Worm (Caenorhabditis elegans) whole organism, late embryonic: ENCODE data around the gene F58F9.9.

Experiments used
- F13H6.1 ChIP-seq: sonication (generic microtip); optimal IDR thresholded peaks from 2 replicates; lab custom pipeline; 2016; ENCODE audit warnings: missing genetic modification characterization, missing compliant biosample characterization
- K02D7.2 ChIP-seq: sonication (generic microtip); optimal IDR thresholded peaks from 2 replicates; lab custom pipeline; 2017; ENCODE audit warnings: mild to moderate bottlenecking, missing genetic modification characterization, missing compliant biosample characterization
- K09A11.1 ChIP-seq: sonication (generic microtip); optimal IDR thresholded peaks from 2 replicates; lab custom pipeline; 2017; ENCODE audit warnings: antibody characterized with exemption, mild to moderate bottlenecking, missing genetic modification characterization, missing compliant biosample characterization; ENCODE audit not compliant: insufficient read depth
- ceh-22 ChIP-seq: sonication (generic microtip); optimal IDR thresholded peaks from 2 replicates; lab custom pipeline; 2017; ENCODE audit warnings: missing biosample characterization, missing genetic modification characterization
- ceh-24 ChIP-seq: sonication (generic microtip); optimal IDR thresholded peaks from 2 replicates; lab custom pipeline; 2016; ENCODE audit warnings: mild to moderate bottlenecking, missing genetic modification characterization, missing compliant biosample characterization
- ceh-31 ChIP-seq: sonication (generic microtip); optimal IDR thresholded peaks from 2 replicates; lab custom pipeline; 2016; ENCODE audit warnings: missing genetic modification characterization, missing compliant biosample characterization
- ceh-6 ChIP-seq: fragments of 200-800 bp; sonication (Bioruptor generic); optimal IDR thresholded peaks from 2 replicates; lab custom pipeline; 2018; ENCODE audit warnings: mild to moderate bottlenecking, missing genetic modification characterization, missing compliant biosample characterization
- dmd-4 ChIP-seq: sonication (generic microtip); optimal IDR thresholded peaks from 2 replicates; lab custom pipeline; 2016; ENCODE audit warnings: borderline replicate concordance, missing genetic modification characterization, missing compliant biosample characterization
- dve-1 ChIP-seq: sonication (generic microtip); optimal IDR thresholded peaks from 2 replicates; lab custom pipeline; 2017; ENCODE audit warnings: antibody characterized with exemption, mild to moderate bottlenecking, missing genetic modification characterization, missing compliant biosample characterization
- elt-2 ChIP-seq: sonication (generic microtip); optimal IDR thresholded peaks from 2 replicates; lab custom pipeline; 2016; ENCODE audit warnings: missing genetic modification reagents, missing genetic modification characterization, missing compliant biosample characterization
- ets-4 ChIP-seq: sonication (generic microtip); optimal IDR thresholded peaks from 2 replicates; lab custom pipeline; 2016; ENCODE audit warnings: missing genetic modification characterization, missing compliant biosample characterization
- eyg-1 ChIP-seq: sonication (generic microtip); optimal IDR thresholded peaks from 2 replicates; lab custom pipeline; 2016; ENCODE audit warnings: missing genotype, missing genetic modification characterization, missing compliant biosample characterization
- fkh-6 ChIP-seq: sonication (generic microtip); optimal IDR thresholded peaks from 2 replicates; lab custom pipeline; 2016; ENCODE audit warnings: missing genetic modification characterization, missing compliant biosample characterization
- lim-6 ChIP-seq: sonication (generic microtip); optimal IDR thresholded peaks from 2 replicates; lab custom pipeline; 2016; ENCODE audit warnings: missing genetic modification characterization, missing compliant biosample characterization
- lin-11 ChIP-seq: fragments of 200-800 bp; sonication (Bioruptor generic); optimal IDR thresholded peaks from 2 replicates; lab custom pipeline; 2018; ENCODE audit warnings: mild to moderate bottlenecking, missing genetic modification characterization, missing compliant biosample characterization
- madf-2 ChIP-seq: sonication (generic microtip); optimal IDR thresholded peaks from 2 replicates; lab custom pipeline; 2017; ENCODE audit warnings: missing genetic modification characterization, missing compliant biosample characterization
- mec-3 ChIP-seq: sonication (generic microtip); optimal IDR thresholded peaks from 2 replicates; lab custom pipeline; 2016; ENCODE audit warnings: borderline replicate concordance, missing genetic modification characterization, missing compliant biosample characterization
- nfya-1 ChIP-seq: sonication (generic microtip); optimal IDR thresholded peaks from 2 replicates; lab custom pipeline; 2017; ENCODE audit warnings: missing genetic modification characterization, mild to moderate bottlenecking, missing compliant biosample characterization, antibody characterized with exemption, moderate library complexity
- nhr-11 ChIP-seq: fragments of 150-350 bp; optimal IDR thresholded peaks from 2 replicates; lab custom pipeline; 2014; ENCODE audit warnings: missing biosample characterization, missing genetic modification characterization
- odd-2 ChIP-seq: sonication (generic microtip); optimal IDR thresholded peaks from 2 replicates; lab custom pipeline; 2017; ENCODE audit warnings: antibody characterized with exemption, mild to moderate bottlenecking, missing genetic modification characterization, missing compliant biosample characterization
- pag-3 ChIP-seq: sonication (generic microtip); optimal IDR thresholded peaks from 2 replicates; lab custom pipeline; 2016; ENCODE audit warnings: missing compliant biosample characterization, missing genetic modification characterization, borderline replicate concordance
- pat-9 ChIP-seq: fragments of 200-800 bp; sonication (Bioruptor generic); optimal IDR thresholded peaks from 2 replicates; lab custom pipeline; 2018; ENCODE audit warnings: mild to moderate bottlenecking, missing genetic modification characterization, moderate library complexity, missing compliant biosample characterization
- pha-2 ChIP-seq: sonication (generic microtip); optimal IDR thresholded peaks from 2 replicates; lab custom pipeline; 2017; ENCODE audit warnings: mild to moderate bottlenecking, missing genetic modification characterization, missing compliant biosample characterization
- ref-2 ChIP-seq: sonication (generic microtip); optimal IDR thresholded peaks from 2 replicates; lab custom pipeline; 2016; ENCODE audit warnings: missing genetic modification characterization, missing compliant biosample characterization
- rnt-1 ChIP-seq: sonication (generic microtip); optimal IDR thresholded peaks from 2 replicates; lab custom pipeline; 2016; ENCODE audit warnings: missing genetic modification characterization, missing compliant biosample characterization
- sox-2 ChIP-seq: fragments of 200-800 bp; sonication (Bioruptor generic); IDR thresholded peaks from 2 replicates; pipeline ENCODE4 v1.3.6; 2022; ENCODE audit warnings: missing genetic modification reagents, missing genetic modification characterization, missing compliant biosample characterization
- sox-4 ChIP-seq: sonication (generic microtip); optimal IDR thresholded peaks from 2 replicates; lab custom pipeline; 2017; ENCODE audit warnings: mild to moderate bottlenecking, missing genetic modification characterization, inconsistent platforms, missing compliant biosample characterization
- syd-9 ChIP-seq: sonication (generic microtip); optimal IDR thresholded peaks from 2 replicates; lab custom pipeline; 2016; ENCODE audit warnings: mild to moderate bottlenecking, missing genetic modification characterization, moderate library complexity, missing compliant biosample characterization
- ttx-3 ChIP-seq: sonication (generic microtip); optimal IDR thresholded peaks from 2 replicates; lab custom pipeline; 2016; ENCODE audit warnings: missing genetic modification reagents, missing genetic modification characterization, missing compliant biosample characterization
- unc-3 ChIP-seq, 2 experiments: fragments of 200-800 bp in 1 of 2; sonication (Bioruptor generic) in 1 of 2; sonication (generic microtip) in 1 of 2; conservative IDR thresholded peaks in 1 of 2; optimal IDR thresholded peaks in 1 of 2; 2 replicates each; pipeline versions ENCODE4 v1.3.6 to Lab custom; 2016 to 2022; ENCODE audit warnings: missing compliant biosample characterization in 2 of 2, missing genetic modification characterization in 2 of 2, missing genetic modification reagents in 1 of 2
- unc-42 ChIP-seq: sonication (generic microtip); optimal IDR thresholded peaks from 2 replicates; lab custom pipeline; 2016; ENCODE audit warnings: missing genotype, missing genetic modification characterization, missing compliant biosample characterization

Gene F58F9.9

DNA sequence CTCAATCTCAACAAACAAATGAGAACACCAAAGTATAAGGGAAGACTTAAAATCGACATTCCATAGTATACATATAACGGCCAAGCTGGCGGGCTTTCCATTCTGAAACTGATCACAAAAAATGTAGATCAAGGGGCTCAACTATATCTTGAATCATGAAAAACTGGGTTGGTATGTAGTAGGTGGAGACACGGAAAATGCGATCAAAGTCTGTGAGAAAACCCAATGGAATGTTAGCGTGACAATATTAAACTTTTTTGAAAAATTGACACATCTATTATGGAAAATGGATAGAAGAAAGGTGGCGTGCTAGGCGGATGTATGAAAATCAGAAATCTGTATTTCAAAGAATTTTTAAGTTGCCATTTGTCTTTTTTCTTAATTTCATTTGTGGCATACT is 23.2 kb downstream of the F58F9.9 start, which contains the start of gene srv-28:
srv-28 (minus strand) TSS at position 101 of the 400 bp plus-strand sequence.
- TF ChIP-seq pat-9 (tag; lab: Kevin White, UChicago), result no peak
- no peak for TF ChIP-seq ref-2 (tag; lab: Kevin White, UChicago)
- no peak for TF ChIP-seq dmd-4 (tag; lab: Kevin White, UChicago)
- no peak for TF ChIP-seq pag-3 (tag; lab: Kevin White, UChicago)
- no peak for TF ChIP-seq dve-1 (tag; lab: Kevin White, UChicago)
- no peak for TF ChIP-seq nhr-11 (tag; lab: Kevin White, UChicago)
- no peak for TF ChIP-seq ceh-24
- TF ChIP-seq odd-2 (tag; lab: Kevin White, UChicago), result no peak
- TF ChIP-seq fkh-6, result no peak
- no peak for TF ChIP-seq sox-4 (tag; lab: Kevin White, UChicago)
- no peak for TF ChIP-seq F13H6.1 (tag; lab: Kevin White, UChicago)
- no peak for TF ChIP-seq pha-2
- no peak for TF ChIP-seq unc-3 (GFP tag; conservative IDR thresholded peaks at IDR 0.05; lab: Robert Waterston, UW)
- TF ChIP-seq unc-3 (tag; optimal IDR thresholded peaks at IDR 0.05; lab: Kevin White, UChicago), result no peak

DNA sequence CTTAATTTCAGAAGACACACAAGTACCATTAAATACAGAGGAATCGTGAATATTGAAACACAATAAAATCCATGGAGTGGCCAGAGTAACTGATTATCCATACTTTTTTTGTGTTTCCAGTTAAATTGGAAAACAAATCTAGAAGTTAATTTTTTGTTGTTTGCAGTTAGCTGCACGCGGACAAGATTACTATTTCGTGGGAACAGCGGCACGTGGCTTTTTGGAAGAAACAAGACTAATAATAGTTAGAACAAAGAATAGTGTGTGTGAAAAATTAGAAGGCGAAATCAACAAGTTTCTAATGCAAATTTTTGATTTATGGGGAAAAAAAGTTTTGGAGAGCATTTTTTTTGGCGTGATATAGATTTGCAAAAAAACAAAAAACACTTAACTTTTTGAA is 26.4 kb downstream of the F58F9.9 start, which contains the start of gene srv-29:
srv-29 (minus strand) TSS at position 101 of the 400 bp plus-strand sequence.
- no peak for TF ChIP-seq eyg-1 (tag; lab: Kevin White, UChicago)

DNA sequence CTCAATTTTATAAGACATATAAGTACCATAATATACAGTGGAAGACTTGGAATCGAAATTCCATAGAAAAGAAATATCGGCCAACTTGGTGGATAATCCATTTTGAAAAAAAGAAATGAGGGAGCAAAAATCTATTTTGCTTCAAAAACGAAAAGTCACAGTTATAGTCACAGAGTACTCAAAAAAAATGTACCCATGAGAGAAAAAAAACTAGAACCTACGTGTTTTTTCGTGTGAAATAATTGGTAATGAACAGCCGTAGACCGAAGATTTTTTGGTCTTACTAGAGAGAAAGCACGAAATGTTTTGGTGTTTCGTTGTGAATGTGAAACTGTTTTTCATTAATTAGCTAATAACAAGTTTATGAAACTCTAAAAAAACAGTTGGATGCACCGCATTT is 29.3 kb downstream of the F58F9.9 start, which contains the start of gene srv-30:
srv-30 (minus strand) TSS at position 101 of the 400 bp plus-strand sequence.
- TF ChIP-seq ceh-31 (tag; lab: Kevin White, UChicago) (no peak), madf-2 (tag; lab: Kevin White, UChicago) (no peak)

DNA sequence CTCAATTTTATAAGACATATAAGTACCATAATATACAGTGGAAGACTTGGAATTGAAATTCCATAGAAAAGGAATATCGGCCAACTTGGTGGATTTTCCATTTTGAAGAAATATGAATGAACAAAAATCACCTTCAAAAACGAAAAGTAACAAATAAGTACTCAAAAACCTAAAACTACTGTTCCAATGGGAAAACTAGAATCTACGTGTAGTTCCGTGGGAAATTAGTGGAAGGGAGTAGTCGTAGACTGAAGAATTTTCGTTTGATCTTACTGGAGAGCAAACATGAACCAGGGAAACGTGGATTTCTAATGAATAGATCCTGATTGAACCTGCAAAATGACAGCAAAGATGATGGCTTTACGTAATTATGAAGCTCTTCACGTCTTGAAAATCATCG is 31.8 kb downstream of the F58F9.9 start, which contains the start of gene srv-31:
srv-31 (minus strand) TSS at position 101 of the 400 bp plus-strand sequence.
- no peak for TF ChIP-seq pha-2
- no peak for TF ChIP-seq ets-4
- TF ChIP-seq fkh-6, result no peak
- TF ChIP-seq syd-9 (tag; lab: Kevin White, UChicago), result no peak
- TF ChIP-seq nfya-1 (tag; lab: Kevin White, UChicago), result no peak
- no peak for TF ChIP-seq lin-11 (tag; lab: Kevin White, UChicago)
- TF ChIP-seq unc-42, result no peak
- no peak for TF ChIP-seq lim-6 (tag; lab: Kevin White, UChicago)

DNA sequence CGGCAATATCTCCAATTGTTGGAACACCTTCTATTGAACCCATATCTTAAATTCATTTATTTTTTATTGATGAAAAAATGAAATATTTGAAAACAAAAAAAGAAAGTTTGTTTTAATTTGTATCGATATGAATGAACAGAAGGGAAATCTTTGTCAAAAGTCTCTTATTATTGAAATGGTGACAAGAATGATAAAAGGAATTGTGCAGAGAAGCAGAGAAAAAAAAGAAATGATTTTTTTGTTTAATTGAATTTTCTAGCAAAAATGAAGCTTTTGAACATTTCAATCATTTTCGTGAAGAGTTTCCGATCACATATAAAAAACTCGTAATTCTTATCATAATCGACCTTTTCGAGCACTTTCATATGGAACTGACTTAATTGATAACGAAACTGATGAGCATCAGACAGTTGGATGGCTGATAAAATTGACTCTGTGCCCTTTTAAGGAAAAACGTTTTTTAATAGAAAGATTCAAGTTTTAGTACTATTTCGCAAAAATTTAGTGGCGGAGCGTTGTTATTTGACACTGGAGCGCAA is 35.6 kb downstream of the F58F9.9 start, which contains the start of the genes aat-4 and T13A10.1:
aat-4 (minus strand) TSS at position 51 of the 539 bp plus-strand sequence.
T13A10.1 (plus strand) TSS at position 411 of the 539 bp plus-strand sequence.
- TF ChIP-seq ceh-22 (tag; lab: Kevin White, UChicago) (no peak), elt-2 (tag; lab: Kevin White, UChicago) (peak; percentile 78)
- TF ChIP-seq, all 69 proteins: peak for 1

DNA sequence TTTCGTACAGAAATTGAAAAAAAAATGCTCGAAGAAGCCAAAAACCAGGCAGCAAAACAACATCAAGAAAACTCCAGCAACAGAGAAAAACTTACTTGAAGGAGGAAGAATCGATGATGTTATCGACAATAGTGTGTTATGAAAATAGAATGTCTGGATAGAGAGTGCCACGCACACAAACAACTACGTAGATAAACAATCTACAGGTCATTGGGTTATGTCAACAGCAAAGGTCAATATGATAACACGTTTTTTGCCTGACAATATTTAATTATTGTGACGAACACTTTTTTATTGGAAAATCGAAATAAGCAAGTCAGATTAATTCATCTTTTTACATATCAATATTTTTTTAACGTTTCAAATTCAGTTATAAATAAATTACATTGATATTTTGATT is 39.3 kb downstream of the F58F9.9 start, which contains the start of gene sams-5:
sams-5 (minus strand) TSS at position 131 of the 400 bp plus-strand sequence.
- TF ChIP-seq elt-2 (tag; lab: Kevin White, UChicago) (peak; percentile 58), K09A11.1 (tag; lab: Kevin White, UChicago) (no peak)

DNA sequence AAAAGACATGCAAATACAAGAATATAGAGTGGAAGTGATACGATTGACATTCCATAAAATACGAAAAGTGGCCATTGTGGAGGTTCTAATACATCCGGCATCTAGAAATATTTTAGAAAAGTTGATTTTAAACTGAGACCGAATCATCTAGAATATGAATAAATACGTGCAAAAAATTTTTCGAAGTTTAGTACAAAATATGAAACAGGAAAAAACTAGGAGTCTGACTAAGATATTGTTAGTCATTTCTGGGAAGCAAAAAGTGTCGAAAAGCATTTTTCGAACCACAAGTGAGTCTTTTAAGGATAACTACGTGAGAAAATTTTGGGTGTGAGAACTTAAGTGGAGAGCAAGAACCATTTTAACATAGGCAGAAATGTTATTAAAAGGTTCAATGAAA is 42.0 kb downstream of the F58F9.9 start, which contains the start of gene srv-32:
srv-32 (minus strand) TSS at position 101 of the 400 bp plus-strand sequence.
- TF ChIP-seq sox-2 (no peak), ttx-3 (tag; lab: Kevin White, UChicago) (no peak), K02D7.2 (tag; lab: Kevin White, UChicago) (no peak), F13H6.1 (tag; lab: Kevin White, UChicago) (no peak), pat-9 (tag; lab: Kevin White, UChicago) (no peak), rnt-1 (no peak), mec-3 (no peak), ceh-6 (GFP tag; lab: Kevin White, UChicago) (no peak), nhr-11 (tag; lab: Kevin White, UChicago) (no peak)
